Worm (Caenorhabditis elegans) whole organism, L2 larva: ENCODE measurements around the gene cest-17.

ENCODE experiments used
- aly-2 ChIP-seq: fragments of 150-350 bp; optimal IDR thresholded peaks from 2 replicates; lab custom pipeline; 2014; ENCODE audit warnings: missing biosample characterization, missing genetic modification characterization
- egl-27 ChIP-seq: sonication (generic microtip); optimal IDR thresholded peaks from 3 replicates; lab custom pipeline; 2017; ENCODE audit warnings: missing biosample characterization, missing genetic modification reagents, missing genetic modification characterization
- elt-3 ChIP-seq: sonication (generic microtip); optimal IDR thresholded peaks from 2 replicates; lab custom pipeline; 2017; ENCODE audit warnings: missing biosample characterization, missing genetic modification characterization
- fos-1 ChIP-seq: fragments of 150-350 bp; optimal IDR thresholded peaks from 2 replicates; lab custom pipeline; 2014; ENCODE audit warnings: missing biosample characterization, missing genetic modification characterization
- lin-13 ChIP-seq: fragments of 150-350 bp; optimal IDR thresholded peaks from 2 replicates; lab custom pipeline; 2014; ENCODE audit warnings: missing biosample characterization, missing genetic modification reagents, missing genetic modification characterization
- lsy-2 ChIP-seq, 2 experiments: fragments of 150-350 bp in 1 of 2; sonication (generic microtip) in 1 of 2; optimal IDR thresholded peaks; 2 replicates each; lab custom pipeline; 2014 to 2017; ENCODE audit warnings: missing biosample characterization in 2 of 2, missing genetic modification characterization in 2 of 2
- mdl-1 ChIP-seq, 2 experiments: fragments of 150-350 bp in 1 of 2; sonication (generic microtip) in 1 of 2; optimal IDR thresholded peaks; 2 replicates each; lab custom pipeline; 2017; ENCODE audit warnings: missing biosample characterization in 2 of 2, missing genetic modification characterization in 2 of 2
- nhr-11 ChIP-seq: fragments of 150-350 bp; optimal IDR thresholded peaks from 2 replicates; lab custom pipeline; 2014; ENCODE audit warnings: missing biosample characterization, missing genetic modification characterization
- nhr-237 ChIP-seq: fragments of 150-350 bp; optimal IDR thresholded peaks from 2 replicates; lab custom pipeline; 2014; ENCODE audit warnings: missing biosample characterization, missing genetic modification characterization
- snpc-4 ChIP-seq: fragments of 150-350 bp; optimal IDR thresholded peaks from 2 replicates; lab custom pipeline; 2014; ENCODE audit warnings: missing biosample characterization, missing genetic modification characterization
- unc-39 ChIP-seq: fragments of 150-350 bp; optimal IDR thresholded peaks from 2 replicates; lab custom pipeline; 2014; ENCODE audit warnings: missing biosample characterization, missing genetic modification characterization
- ztf-4 ChIP-seq: fragments of 150-350 bp; optimal IDR thresholded peaks from 2 replicates; lab custom pipeline; 2014; ENCODE audit warnings: missing biosample characterization, missing genetic modification characterization

DNA sequence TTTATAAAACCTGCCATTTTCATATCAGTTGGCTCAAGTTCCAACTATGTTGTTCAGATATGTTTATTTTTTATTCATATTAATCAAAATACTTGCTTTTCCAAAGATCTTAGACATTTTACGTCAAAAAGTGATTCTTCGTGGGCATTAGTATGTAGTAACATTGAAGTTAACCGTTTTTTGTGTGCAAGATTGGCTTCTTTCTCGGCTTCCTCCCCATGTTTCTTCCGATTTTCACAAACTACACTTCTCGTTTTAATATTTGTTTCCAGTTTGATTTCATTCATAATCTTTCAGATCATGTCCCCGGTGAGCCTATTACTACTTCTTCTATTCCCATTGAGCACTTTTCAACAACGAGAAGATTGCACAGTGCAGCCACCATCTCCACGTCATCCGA lies 45.7 kb upstream of the cest-17 start, which contains the start of gene sul-2:
- TF ChIP-seq nhr-11 (tag; lab: Kevin White, UChicago) (no peak), ztf-4 (tag; lab: Kevin White, UChicago) (no peak), mdl-1 (tag; optimal IDR thresholded peaks at IDR 0.05; lab: Kevin White, UChicago) (no peak), snpc-4 (tag; lab: Kevin White, UChicago) (no peak), lin-13 (GFP tag; lab: Kevin White, UChicago) (no peak), nhr-237 (tag; lab: Kevin White, UChicago) (no peak), unc-39 (no peak), egl-27 (tag; lab: Kevin White, UChicago) (no peak), lsy-2 (tag; optimal IDR thresholded peaks at IDR 0.05; lab: Kevin White, UChicago) (no peak), elt-3 (tag; lab: Kevin White, UChicago) (no peak), fos-1 (tag; lab: Kevin White, UChicago) (no peak), aly-2 (tag; lab: Kevin White, UChicago) (no peak)
